Fruit fly (Drosophila melanogaster) whole organism, embryonic: ENCODE measurements around the gene Pgd.

Experiments used
- Ada2b ChIP-seq: fragments of 200-800 bp; sonication (Bioruptor generic); IDR thresholded peaks from 2 replicates; pipeline ENCODE4 v1.3.6; 2022; ENCODE audit warnings: missing biosample characterization, missing genetic modification characterization
- Aef1 ChIP-seq: fragments of 200-800 bp; sonication (Bioruptor generic); IDR thresholded peaks from 3 replicates; pipeline ENCODE4 v1.3.6; 2022; ENCODE audit warnings: missing biosample characterization, missing genetic modification characterization
- CG10654 ChIP-seq: fragments of 200-800 bp; sonication (Bioruptor generic); optimal IDR thresholded peaks from 2 replicates; lab custom pipeline; 2016; ENCODE audit warnings: missing biosample characterization, missing genetic modification characterization
- CG11398 ChIP-seq: fragments of 200-800 bp; sonication (Bioruptor generic); optimal IDR thresholded peaks from 2 replicates; lab custom pipeline; 2016; ENCODE audit warnings: missing biosample characterization, missing genetic modification characterization
- CG12769 ChIP-seq: fragments of 200-800 bp; sonication (Bioruptor generic); optimal IDR thresholded peaks from 2 replicates; lab custom pipeline; 2019; ENCODE audit warnings: missing biosample characterization, mild to moderate bottlenecking, missing genetic modification characterization, moderate library complexity
- CG15269 ChIP-seq: fragments of 200-800 bp; sonication (Bioruptor generic); optimal IDR thresholded peaks from 2 replicates; lab custom pipeline; 2018; ENCODE audit warnings: missing biosample characterization, mild to moderate bottlenecking, missing genetic modification characterization, moderate library complexity
- CG15514 ChIP-seq: fragments of 200-800 bp; sonication (Bioruptor generic); optimal IDR thresholded peaks from 3 replicates; lab custom pipeline; 2017; ENCODE audit warnings: missing biosample characterization, missing genetic modification characterization, mild to moderate bottlenecking, moderate library complexity, missing genetic modification reagents
- CG18599 ChIP-seq: fragments of 200-800 bp; sonication (Bioruptor generic); optimal IDR thresholded peaks from 3 replicates; lab custom pipeline; 2017; ENCODE audit warnings: missing biosample characterization, missing genetic modification characterization, mild to moderate bottlenecking, moderate library complexity, missing genetic modification reagents
- CG2199 ChIP-seq: fragments of 200-800 bp; sonication (Bioruptor generic); IDR thresholded peaks from 3 replicates; pipeline ENCODE4 v1.3.6; 2022; ENCODE audit warnings: missing biosample characterization, missing genetic modification characterization
- CG2678 ChIP-seq: fragments of 200-800 bp; sonication (Bioruptor generic); optimal IDR thresholded peaks from 3 replicates; lab custom pipeline; 2019; ENCODE audit warnings: missing biosample characterization, mild to moderate bottlenecking, missing genetic modification characterization, moderate library complexity
- CG2889 ChIP-seq: fragments of 200-800 bp; sonication (Bioruptor generic); IDR thresholded peaks from 3 replicates; pipeline ENCODE4 v1.3.6; 2022; ENCODE audit warnings: missing biosample characterization, missing genetic modification characterization
- CG34376 ChIP-seq: fragments of 200-800 bp; sonication (Bioruptor generic); optimal IDR thresholded peaks from 2 replicates; lab custom pipeline; 2018; ENCODE audit warnings: missing biosample characterization, mild to moderate bottlenecking, missing genetic modification characterization
- CG3726 ChIP-seq: fragments of 200-800 bp; sonication (Bioruptor generic); IDR thresholded peaks from 3 replicates; pipeline ENCODE4, ENCODE4 v1.3.6; 2022; ENCODE audit warnings: missing biosample characterization, missing genetic modification characterization
- CG6654 ChIP-seq: fragments of 200-800 bp; sonication (Bioruptor generic); optimal IDR thresholded peaks from 2 replicates; lab custom pipeline; 2017; ENCODE audit warnings: missing biosample characterization, mild to moderate bottlenecking, missing genetic modification characterization
- CG6813 ChIP-seq: fragments of 200-800 bp; sonication (Bioruptor generic); optimal IDR thresholded peaks from 2 replicates; lab custom pipeline; 2017; ENCODE audit warnings: missing biosample characterization, missing genetic modification characterization, mild to moderate bottlenecking, moderate library complexity, missing genetic modification reagents
- CG7839 ChIP-seq: fragments of 200-800 bp; sonication (Bioruptor generic); optimal IDR thresholded peaks from 3 replicates; lab custom pipeline; 2018; ENCODE audit warnings: missing biosample characterization, mild to moderate bottlenecking, missing genetic modification characterization, moderate library complexity
- CG8290 ChIP-seq, 3 experiments: fragments of 200-800 bp; sonication (Bioruptor generic); optimal IDR thresholded peaks; 2 replicates each; lab custom pipeline; 2016 to 2019; ENCODE audit warnings: missing biosample characterization in 3 of 3, missing genetic modification characterization in 3 of 3, mild to moderate bottlenecking in 2 of 3, moderate library complexity in 1 of 3
- E2f2 ChIP-seq: fragments of 200-800 bp; sonication (Bioruptor generic); IDR thresholded peaks from 2 replicates; pipeline ENCODE4 v1.3.6; 2022; ENCODE audit warnings: missing biosample characterization, missing genetic modification characterization
- Ets65A ChIP-seq: fragments of 200-800 bp; sonication (Bioruptor generic); peaks from one replicate; lab custom pipeline; 2016; ENCODE audit warnings: missing biosample characterization, missing genetic modification characterization
- Fer1 ChIP-seq: fragments of 200-800 bp; sonication (Bioruptor generic); optimal IDR thresholded peaks from 2 replicates; lab custom pipeline; 2017; ENCODE audit warnings: missing biosample characterization, mild to moderate bottlenecking, missing genetic modification characterization
- HmgZ ChIP-seq: fragments of 200-800 bp; sonication (Bioruptor generic); optimal IDR thresholded peaks from 2 replicates; lab custom pipeline; 2018; ENCODE audit warnings: missing biosample characterization, mild to moderate bottlenecking, missing genetic modification characterization
- Hmr ChIP-seq: fragments of 200-800 bp; sonication (Bioruptor generic); optimal IDR thresholded peaks from 3 replicates; lab custom pipeline; 2017; ENCODE audit warnings: mild to moderate bottlenecking, missing biosample characterization, missing genetic modification reagents, missing genetic modification characterization
- Hr78 ChIP-seq, 2 experiments: fragments of 200-800 bp in 1 of 2; fragments of >200 bp in 1 of 2; sonication (Bioruptor generic) in 1 of 2; optimal IDR thresholded peaks; 2 replicates each; lab custom pipeline; 2017 to 2019; ENCODE audit warnings: missing biosample characterization in 2 of 2, missing genetic modification characterization in 2 of 2, mild to moderate bottlenecking in 1 of 2, moderate library complexity in 1 of 2
- MESR4 ChIP-seq: fragments of 200-800 bp; sonication (Bioruptor generic); optimal IDR thresholded peaks from 2 replicates; lab custom pipeline; 2018; ENCODE audit warnings: missing biosample characterization, mild to moderate bottlenecking, missing genetic modification characterization, moderate library complexity
- Optix ChIP-seq: fragments of 200-800 bp; sonication (Bioruptor generic); IDR thresholded peaks from 3 replicates; pipeline ENCODE4 v1.3.6; 2022; ENCODE audit warnings: missing biosample characterization, missing genetic modification characterization
- Pdp1 ChIP-seq, 2 experiments: fragments of 200-800 bp; sonication (Bioruptor generic); optimal IDR thresholded peaks; 3 replicates each; lab custom pipeline; 2016; ENCODE audit warnings: missing biosample characterization in 2 of 2, missing genetic modification characterization in 2 of 2, mild to moderate bottlenecking in 1 of 2, moderate library complexity in 1 of 2
- Rfx ChIP-seq: fragments of 200-800 bp; sonication (Bioruptor generic); IDR thresholded peaks from 2 replicates; pipeline ENCODE4 v1.3.6; 2022; ENCODE audit warnings: missing biosample characterization, missing genetic modification characterization
- bigmax ChIP-seq: fragments of 200-800 bp; sonication (Bioruptor generic); optimal IDR thresholded peaks from 2 replicates; lab custom pipeline; 2018; ENCODE audit warnings: missing biosample characterization, mild to moderate bottlenecking, missing genetic modification characterization
- bowl ChIP-seq: fragments of 200-800 bp; sonication (Bioruptor generic); IDR thresholded peaks from 2 replicates; pipeline ENCODE4 v1.3.6; 2022; ENCODE audit warnings: missing biosample characterization, missing genetic modification characterization
- cg ChIP-seq: fragments of 200-800 bp; sonication (Bioruptor generic); optimal IDR thresholded peaks from 3 replicates; lab custom pipeline; 2019; ENCODE audit warnings: missing biosample characterization, mild to moderate bottlenecking, missing genetic modification characterization, moderate library complexity
- chinmo ChIP-seq: fragments of 200-800 bp; sonication (Bioruptor generic); IDR thresholded peaks from 4 replicates; pipeline ENCODE4 v1.3.6; 2022; ENCODE audit warnings: missing biosample characterization, missing genetic modification characterization; ENCODE audit not compliant: partially characterized antibody
- ci ChIP-seq: fragments of 200-800 bp; sonication (Bioruptor generic); IDR thresholded peaks from 3 replicates; pipeline ENCODE4 v1.3.6; 2022; ENCODE audit warnings: missing biosample characterization, missing genetic modification characterization
- gcm ChIP-seq: fragments of 200-800 bp; sonication (Bioruptor generic); optimal IDR thresholded peaks from 2 replicates; lab custom pipeline; 2019; ENCODE audit warnings: missing biosample characterization, mild to moderate bottlenecking, missing genetic modification characterization, moderate library complexity
- grn ChIP-seq: fragments of 200-800 bp; sonication (Bioruptor generic); optimal IDR thresholded peaks from 3 replicates; lab custom pipeline; 2017; ENCODE audit warnings: missing biosample characterization, missing genetic modification characterization
- klu ChIP-seq: fragments of 200-800 bp; sonication (Bioruptor generic); IDR thresholded peaks from 2 replicates; pipeline ENCODE4 v1.3.6; 2022; ENCODE audit warnings: missing biosample characterization, missing genetic modification characterization
- lmd ChIP-seq: fragments of 200-800 bp; sonication (Bioruptor generic); IDR thresholded peaks from 2 replicates; pipeline ENCODE4 v1.3.6; 2022; ENCODE audit warnings: missing biosample characterization, missing genetic modification characterization
- lola ChIP-seq, 3 experiments: fragments of >200 bp in 2 of 3; fragments of 200-800 bp in 1 of 3; sonication (Bioruptor generic) in 1 of 3; optimal IDR thresholded peaks; 2 replicates each; lab custom pipeline; 2017 to 2019; ENCODE audit warnings: missing biosample characterization in 3 of 3, missing genetic modification characterization in 3 of 3, mild to moderate bottlenecking in 1 of 3, moderate library complexity in 1 of 3
- pan ChIP-seq, 4 experiments: fragments of >200 bp in 3 of 4; fragments of 200-800 bp in 1 of 4; sonication (Bioruptor generic) in 1 of 4; optimal IDR thresholded peaks in 3 of 4; IDR thresholded peaks in 1 of 4; 2 replicates each; pipeline versions ENCODE4 v1.3.6 to Lab custom; 2017 to 2022; ENCODE audit warnings: missing biosample characterization in 2 of 4, missing genetic modification characterization in 2 of 4, mixed read lengths in 1 of 4
- pnt ChIP-seq: fragments of 200-800 bp; sonication (Bioruptor generic); optimal IDR thresholded peaks from 3 replicates; lab custom pipeline; 2016; ENCODE audit warnings: missing biosample characterization, missing genetic modification characterization
- prd ChIP-seq, 3 experiments: fragments of >200 bp in 2 of 3; fragments of 200-800 bp in 1 of 3; sonication (Bioruptor generic) in 1 of 3; optimal IDR thresholded peaks in 2 of 3; IDR thresholded peaks in 1 of 3; 2 replicates in 2 of 3; 3 replicates in 1 of 3; pipeline versions ENCODE4 v1.3.6 to Lab custom; 2017 to 2022; ENCODE audit warnings: missing biosample characterization in 1 of 3, missing genetic modification characterization in 1 of 3
- ranshi ChIP-seq: fragments of 200-800 bp; sonication (Bioruptor generic); IDR thresholded peaks from 2 replicates; pipeline ENCODE4 v1.3.6; 2022; ENCODE audit warnings: missing biosample characterization, missing genetic modification characterization
- row ChIP-seq: fragments of 200-800 bp; sonication (Bioruptor generic); IDR thresholded peaks from 3 replicates; pipeline ENCODE4 v1.3.6; 2022; ENCODE audit warnings: missing biosample characterization, missing genetic modification characterization
- sd ChIP-seq: fragments of 200-800 bp; sonication (Bioruptor generic); optimal IDR thresholded peaks from 3 replicates; lab custom pipeline; 2018; ENCODE audit warnings: missing biosample characterization, mild to moderate bottlenecking, missing genetic modification characterization, moderate library complexity
- sug ChIP-seq: fragments of 200-800 bp; optimal IDR thresholded peaks from 2 replicates; lab custom pipeline; 2019; ENCODE audit warnings: missing biosample characterization, mild to moderate bottlenecking, missing genetic modification characterization, moderate library complexity
- tin ChIP-seq: fragments of 200-800 bp; sonication (Bioruptor generic); optimal IDR thresholded peaks from 3 replicates; lab custom pipeline; 2016; ENCODE audit warnings: missing biosample characterization, missing genetic modification characterization
- unpg ChIP-seq: fragments of 200-800 bp; sonication (Bioruptor generic); optimal IDR thresholded peaks from 3 replicates; lab custom pipeline; 2018; ENCODE audit warnings: missing biosample characterization, mild to moderate bottlenecking, missing genetic modification characterization, moderate library complexity
- zf30C ChIP-seq: fragments of 200-800 bp; sonication (Bioruptor generic); optimal IDR thresholded peaks from 3 replicates; lab custom pipeline; 2018; ENCODE audit warnings: missing biosample characterization, mild to moderate bottlenecking, missing genetic modification characterization

Gene Pgd

dm6 chrX:2161020-2161419 lies 16.1 kb downstream of the Pgd start (continued):
- no peak for TF ChIP-seq pan (optimal IDR thresholded peaks at IDR 0.05; lab: Kevin White, UChicago)
- peak in 1 of 2 experiments; percentile 31 for TF ChIP-seq pan (GFP tag; optimal IDR thresholded peaks at IDR 0.05 in 1 of 2, IDR thresholded peaks at IDR 0.05 in 1 of 2)
- TF ChIP-seq CG6813: peak; percentile 9
- peak; percentile 78 for TF ChIP-seq row (GFP tag; lab: Robert Waterston, UW)
- peak; percentile 46 for TF ChIP-seq CG15269 (tag; lab: Kevin White, UChicago)
- 0 out of 3 replicates have a peak, but pooled peaks have one; percentile 19 for TF ChIP-seq ci (GFP tag; lab: Robert Waterston, UW)
- no peak for TF ChIP-seq ranshi
- TF ChIP-seq CG2678 (tag; lab: Kevin White, UChicago): peak; percentile 39
- 0 out of 2 replicates have a peak, but pooled peaks have one; percentile 10 for TF ChIP-seq Ada2b (GFP tag; lab: Robert Waterston, UW)
- TF ChIP-seq CG15514: peak; percentile 30
- TF ChIP-seq HmgZ: peak; percentile 66
- TF ChIP-seq CG18599 (GFP tag; lab: Kevin White, UChicago): peak; percentile 72
- TF ChIP-seq grn (GFP tag; lab: Kevin White, UChicago): peak; percentile 85
- peak; percentile 27; the same call in 1 of the 2 replicates for TF ChIP-seq lmd
- peak; percentile 71 for TF ChIP-seq zf30C
- TF ChIP-seq Rfx (GFP tag; lab: Robert Waterston, UW): peak; percentile 68
- peak; percentile 18 for TF ChIP-seq CG7839
- no peak for TF ChIP-seq Hr78 (GFP tag; optimal IDR thresholded peaks at IDR 0.05; lab: Kevin White, UChicago)
- TF ChIP-seq Fer1 (GFP tag; lab: Kevin White, UChicago): peak; percentile 52
- TF ChIP-seq MESR4 (GFP tag; lab: Kevin White, UChicago): no peak
- peak; percentile 66 for TF ChIP-seq CG12769 (tag; lab: Kevin White, UChicago)
- TF ChIP-seq gcm: no peak
- no peak for TF ChIP-seq CG8290 (GFP tag; optimal IDR thresholded peaks at IDR 0.05; lab: Kevin White, UChicago)
- TF ChIP-seq CG8290 (tag; optimal IDR thresholded peaks at IDR 0.05; lab: Kevin White, UChicago): peak in 1 of 2 experiments; percentile 71
- TF ChIP-seq CG34376: peak; percentile 63
- TF ChIP-seq E2f2: no peak
- no peak for TF ChIP-seq bigmax (GFP tag; lab: Kevin White, UChicago)
- no peak for TF ChIP-seq prd (optimal IDR thresholded peaks at IDR 0.05; lab: Kevin White, UChicago)
- 0 out of 3 replicates have a peak, but pooled peaks have one; percentile 7 for TF ChIP-seq prd (GFP tag; IDR thresholded peaks at IDR 0.05; lab: Robert Waterston, UW)
- no peak for TF ChIP-seq Aef1

- TF ChIP-seq klu (GFP tag; lab: Robert Waterston, UW): no peak
- no peak for TF ChIP-seq Ets65A (GFP tag; lab: Kevin White, UChicago)
- no peak for TF ChIP-seq CG3726 (GFP tag; lab: Robert Waterston, UW)
- TF ChIP-seq unpg (GFP tag; lab: Kevin White, UChicago): no peak
- TF ChIP-seq sug (tag; lab: Kevin White, UChicago): no peak
- peak in 1 of 2 experiments; percentile 56 for TF ChIP-seq Pdp1 (GFP tag; optimal IDR thresholded peaks at IDR 0.05; lab: Kevin White, UChicago)
- no peak for TF ChIP-seq CG10654 (GFP tag; lab: Kevin White, UChicago)
- no peak for TF ChIP-seq pnt (GFP tag; lab: Kevin White, UChicago)
- peak in 1 of 2 experiments; percentile 14 for TF ChIP-seq Hr78 (GFP tag; optimal IDR thresholded peaks at IDR 0.05; lab: Kevin White, UChicago)
- TF ChIP-seq lola (GFP tag; optimal IDR thresholded peaks at IDR 0.05; lab: Kevin White, UChicago): no peak
- no peak for TF ChIP-seq Hmr (GFP tag; lab: Kevin White, UChicago)
- TF ChIP-seq CG2199 (GFP tag; lab: Robert Waterston, UW): no peak
- peak; percentile 77 for TF ChIP-seq sd (tag; lab: Kevin White, UChicago)
- peak; percentile 12 for TF ChIP-seq CG34376
- no peak for TF ChIP-seq tin (GFP tag; lab: Kevin White, UChicago)
- no peak for TF ChIP-seq bowl
- no peak for TF ChIP-seq cg
- TF ChIP-seq CG2889 (GFP tag; lab: Robert Waterston, UW): no peak
- TF ChIP-seq CG6654 (GFP tag; lab: Kevin White, UChicago): no peak
- 0 out of 4 replicates have a peak, but pooled peaks have one; percentile 11 for TF ChIP-seq chinmo (GFP tag; lab: Robert Waterston, UW)
- no peak for TF ChIP-seq CG11398 (GFP tag; lab: Kevin White, UChicago)
- no peak for TF ChIP-seq Optix (GFP tag; lab: Robert Waterston, UW)
These were observed 17.4 kb downstream of the Pgd start, which contains the start of the genes Cyp4d1 and CG3630 for dm6 chrX:2162130-2162907. Gene Cyp4d1, minus strand, starts transcription at chrX:2162180. Gene CG3630, plus strand, starts transcription at chrX:2162196.
